Worm (Caenorhabditis elegans): ENCODE results near the gene C43F9.11.

DNA sequence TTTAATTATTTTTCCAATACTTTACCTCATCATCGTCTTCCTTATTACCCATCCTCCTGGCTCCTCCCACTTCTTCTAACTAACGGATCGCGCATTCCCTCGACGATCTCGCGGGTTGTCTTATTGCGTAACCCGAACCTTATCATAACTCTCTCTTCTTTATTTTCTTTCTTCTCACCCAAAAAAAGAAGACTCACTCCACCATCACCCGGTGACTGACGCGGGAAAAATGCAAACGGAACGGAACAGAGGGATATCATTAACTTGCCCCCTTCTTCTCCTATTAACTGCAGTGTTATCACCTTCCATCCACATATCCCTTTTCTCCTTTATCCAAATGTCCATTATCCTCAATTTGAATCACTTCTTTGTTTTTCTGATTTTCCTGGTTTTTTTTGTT lies 26.5 kb upstream of the C43F9.11 start:
- TF ChIP-seq R02D3.7 (tag; optimal IDR thresholded peaks at IDR 0.05) (no peak), mdl-1 (tag; optimal IDR thresholded peaks at IDR 0.05) (no peak), unc-39 (tag; optimal IDR thresholded peaks at IDR 0.05) (no peak), aly-2 (tag; optimal IDR thresholded peaks at IDR 0.05) (no peak), nhr-12 (tag; optimal IDR thresholded peaks at IDR 0.05) (no peak), nhr-6 (tag; optimal IDR thresholded peaks at IDR 0.05) (no peak), crh-2 (tag; optimal IDR thresholded peaks at IDR 0.05) (no peak), snpc-4 (tag; optimal IDR thresholded peaks at IDR 0.05) (no peak), ama-1 (optimal IDR thresholded peaks at IDR 0.05) (no peak), lin-39 (tag; optimal IDR thresholded peaks at IDR 0.05) (no peak), F13H6.1 (tag; optimal IDR thresholded peaks at IDR 0.05) (no peak)
